Worm (Caenorhabditis elegans) whole organism, L3 larva: ENCODE data around the gene F43E2.6.

Source experiments
- R02D3.7 ChIP-seq: fragments of 150-350 bp; optimal IDR thresholded peaks from 2 replicates; lab custom pipeline; 2014; ENCODE audit warnings: missing biosample characterization, missing genetic modification characterization
- ama-1 ChIP-seq: fragments of 150-350 bp; optimal IDR thresholded peaks from 2 replicates; lab custom pipeline; 2018
- ceh-16 ChIP-seq: sonication (generic microtip); optimal IDR thresholded peaks from 2 replicates; lab custom pipeline; 2017; ENCODE audit warnings: missing biosample characterization, missing genetic modification characterization
- fkh-10 ChIP-seq: sonication (generic microtip); optimal IDR thresholded peaks from 2 replicates; lab custom pipeline; 2017; ENCODE audit warnings: missing biosample characterization, missing genetic modification reagents, missing genetic modification characterization
- jun-1 ChIP-seq: fragments of 150-350 bp; optimal IDR thresholded peaks from 2 replicates; lab custom pipeline; 2014; ENCODE audit warnings: missing biosample characterization, missing genetic modification reagents, missing genetic modification characterization
- lin-15B ChIP-seq: fragments of 150-350 bp; optimal IDR thresholded peaks from 2 replicates; lab custom pipeline; 2014; ENCODE audit warnings: missing biosample characterization, missing genetic modification characterization
- lsy-12 ChIP-seq: sonication (generic microtip); optimal IDR thresholded peaks from 2 replicates; lab custom pipeline; 2016; ENCODE audit warnings: mild to moderate bottlenecking, missing genetic modification characterization, missing compliant biosample characterization
- mml-1 ChIP-seq: fragments of 150-350 bp; sonication (generic microtip); optimal IDR thresholded peaks from 3 replicates; lab custom pipeline; 2014; ENCODE audit warnings: missing biosample characterization, missing genetic modification characterization
- nhr-77 ChIP-seq: fragments of 150-350 bp; optimal IDR thresholded peaks from 2 replicates; lab custom pipeline; 2014; ENCODE audit warnings: missing biosample characterization, missing genetic modification characterization
- pha-4 ChIP-seq: fragments of 150-350 bp; optimal IDR thresholded peaks from 2 replicates; lab custom pipeline; 2014; ENCODE audit warnings: missing biosample characterization, missing genetic modification reagents, missing genetic modification characterization
- unc-62 ChIP-seq: fragments of 150-350 bp; sonication (generic microtip); optimal IDR thresholded peaks from 4 replicates; lab custom pipeline; 2014; ENCODE audit warnings: missing biosample characterization, missing genetic modification reagents, missing genetic modification characterization
- ztf-11 ChIP-seq: fragments of 150-350 bp; optimal IDR thresholded peaks from 2 replicates; lab custom pipeline; 2014; ENCODE audit warnings: missing biosample characterization, missing genetic modification characterization
- ztf-4 ChIP-seq: fragments of 150-350 bp; optimal IDR thresholded peaks from 2 replicates; lab custom pipeline; 2014; ENCODE audit warnings: missing biosample characterization, missing genetic modification characterization

DNA sequence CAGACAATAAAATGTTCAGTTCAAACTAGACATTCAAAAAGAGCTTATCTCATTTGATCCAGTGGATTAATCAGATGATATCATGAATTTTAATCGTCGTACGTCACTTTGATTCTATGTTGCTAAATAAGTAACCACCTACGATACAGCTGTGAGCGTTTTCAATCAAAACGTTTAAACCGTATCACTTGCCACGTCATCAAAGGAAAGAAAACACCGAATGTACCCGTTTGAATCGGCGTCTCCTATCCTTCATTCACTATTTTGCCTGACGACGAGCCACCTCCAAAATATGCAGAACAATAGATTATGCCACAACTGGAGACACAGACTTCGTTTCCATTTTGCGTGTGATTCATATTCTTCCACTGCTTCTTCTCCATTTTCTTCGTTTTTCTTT lies 22.8 kb downstream of the F43E2.6 start:
- TF ChIP-seq ama-1 (peak; percentile 84), ztf-11 (tag; lab: Kevin White, UChicago) (no peak), mml-1 (tag; lab: Kevin White, UChicago) (no peak), nhr-77 (tag; lab: Kevin White, UChicago) (no peak), R02D3.7 (tag; lab: Kevin White, UChicago) (no peak), fkh-10 (no peak), ceh-16 (tag; lab: Kevin White, UChicago) (no peak), pha-4 (tag; lab: Kevin White, UChicago) (no peak), lsy-12 (no peak), unc-62 (GFP tag; lab: Kevin White, UChicago) (no peak), ztf-4 (no peak), jun-1 (tag; lab: Kevin White, UChicago) (no peak), lin-15B (tag; lab: Kevin White, UChicago) (no peak)
